Worm (Caenorhabditis elegans): ENCODE data around the gene Y43F8A.1.

Y43F8A.1 gene

ce11 chrV:19371777-19372176 is 1.5 kb downstream of the Y43F8A.1 start:
- TF ChIP-seq mxl-1 (tag; optimal IDR thresholded peaks at IDR 0.05) = no peak
- TF ChIP-seq hrde-1 (tag; optimal IDR thresholded peaks at IDR 0.05; ENCODE audit: borderline replicate concordance) = no peak
- TF ChIP-seq ztf-18 (tag; optimal IDR thresholded peaks at IDR 0.05) = peak; percentile 53
- no peak for TF ChIP-seq madf-10 (tag; optimal IDR thresholded peaks at IDR 0.05)
- no peak for TF ChIP-seq dpff-1 (tag; optimal IDR thresholded peaks at IDR 0.05)
- TF ChIP-seq ztf-25 (GFP tag; IDR thresholded peaks at IDR 0.05) = no peak
- TF ChIP-seq Y79H2A.3 (GFP tag; conservative IDR thresholded peaks at IDR 0.05) = no peak

DNA sequence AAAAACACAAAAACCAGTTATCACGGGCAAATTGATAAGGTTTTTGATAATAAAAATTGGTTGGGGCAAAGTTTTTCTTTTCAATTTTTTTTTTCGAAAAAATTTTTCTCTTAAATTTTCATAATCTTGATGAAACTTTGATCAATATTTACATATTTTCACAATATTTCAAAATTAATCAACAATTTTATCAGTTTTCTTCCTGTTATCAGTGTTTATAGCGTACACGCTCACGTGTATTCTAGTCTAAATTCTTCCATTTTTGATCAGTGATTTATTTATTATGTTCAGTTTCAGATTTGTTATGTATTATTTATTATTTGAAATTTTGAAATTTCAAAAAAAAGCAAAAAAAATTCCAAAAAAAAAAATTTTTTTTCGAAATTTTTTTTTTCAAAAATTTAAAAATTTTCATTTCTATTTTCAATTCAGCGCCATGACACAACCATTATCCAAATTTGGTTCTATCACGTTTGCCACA is 6.8 kb downstream of the Y43F8A.1 start, which contains the start of gene nceh-1:
Gene nceh-1 (plus strand): TSS at position 431 of the 481 bp plus-strand sequence.
- no peak for TF ChIP-seq let-526 (GFP tag; IDR thresholded peaks at IDR 0.05)
- no peak for TF ChIP-seq ztf-22 (GFP tag; optimal IDR thresholded peaks at IDR 0.05)
- TF ChIP-seq F52B5.7 (tag; optimal IDR thresholded peaks at IDR 0.05) = no peak
- no peak for TF ChIP-seq hmg-20 (GFP tag; IDR thresholded peaks at IDR 0.05)
- no peak for TF ChIP-seq lag-1 (GFP tag; IDR thresholded peaks at IDR 0.05)
- TF ChIP-seq tlf-1 (GFP tag; optimal IDR thresholded peaks at IDR 0.05) = no peak
- no peak for TF ChIP-seq sdz-38 (tag; optimal IDR thresholded peaks at IDR 0.05)
- TF ChIP-seq ets-4 (GFP tag; optimal IDR thresholded peaks at IDR 0.05) = no peak
- no peak for TF ChIP-seq die-1 (tag; optimal IDR thresholded peaks at IDR 0.05)
- TF ChIP-seq lin-54 (GFP tag; optimal IDR thresholded peaks at IDR 0.05) = no peak
- TF ChIP-seq bed-1 (GFP tag; IDR thresholded peaks at IDR 0.05) = no peak
- TF ChIP-seq snpc-4 (GFP tag; optimal IDR thresholded peaks at IDR 0.05) = no peak
- no peak for TF ChIP-seq snpc-4 (tag; optimal IDR thresholded peaks at IDR 0.05)

DNA sequence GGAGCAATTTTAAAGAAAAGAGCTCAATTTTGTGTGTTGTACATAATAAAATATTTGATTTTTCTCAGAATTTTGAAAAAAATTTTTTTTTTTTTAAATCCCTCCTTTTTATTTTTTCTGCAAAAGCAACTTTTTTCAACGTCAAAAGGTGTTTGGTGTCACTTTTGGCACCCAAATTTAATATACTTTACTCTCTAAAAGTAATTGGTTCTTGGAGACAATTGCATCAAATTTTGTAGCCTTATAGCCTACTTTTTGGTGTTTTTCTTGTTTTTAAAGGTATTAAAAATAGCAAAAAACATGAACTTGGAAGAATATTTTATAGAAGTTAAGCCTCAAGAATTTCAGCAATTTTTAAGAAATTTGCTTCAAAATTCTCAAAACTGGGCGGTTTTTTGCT is 10.7 kb downstream of the Y43F8A.1 start, which contains the start of gene srw-84:
Gene srw-84 (plus strand): TSS at position 301 of the 400 bp plus-strand sequence.
- TF ChIP-seq F23B12.7 (tag; optimal IDR thresholded peaks at IDR 0.05; ENCODE audit: insufficient read depth) = no peak
- TF ChIP-seq lin-26 (GFP tag; IDR thresholded peaks at IDR 0.05) = no peak
- TF ChIP-seq dpl-1 (GFP tag; optimal IDR thresholded peaks at IDR 0.05) = no peak
- no peak for TF ChIP-seq pha-4 (tag; optimal IDR thresholded peaks at IDR 0.05)
- no peak for TF ChIP-seq bed-2 (GFP tag; IDR thresholded peaks at IDR 0.05)

- TF ChIP-seq gei-17 (GFP tag; optimal IDR thresholded peaks at IDR 0.05) (no peak), bed-2 (GFP tag; IDR thresholded peaks at IDR 0.05) (no peak), mxl-1 (tag; optimal IDR thresholded peaks at IDR 0.05) (no peak), Y53F4B.3 (GFP tag; IDR thresholded peaks at IDR 0.05) (no peak), rec-8 (tag; optimal IDR thresholded peaks at IDR 0.05) (no peak), lin-26 (GFP tag; IDR thresholded peaks at IDR 0.05) (no peak), atf-7 (tag; optimal IDR thresholded peaks at IDR 0.05) (no peak), zim-3 (tag; optimal IDR thresholded peaks at IDR 0.05) (no peak), ceh-40 (GFP tag; IDR thresholded peaks at IDR 0.05) (no peak)
Measured at ce11 chrV:19390029-19390428, 19.7 kb downstream of the Y43F8A.1 start, which contains the start of gene slcr-46.2. slcr-46.2 (minus strand) TSS chrV:19390129.

DNA sequence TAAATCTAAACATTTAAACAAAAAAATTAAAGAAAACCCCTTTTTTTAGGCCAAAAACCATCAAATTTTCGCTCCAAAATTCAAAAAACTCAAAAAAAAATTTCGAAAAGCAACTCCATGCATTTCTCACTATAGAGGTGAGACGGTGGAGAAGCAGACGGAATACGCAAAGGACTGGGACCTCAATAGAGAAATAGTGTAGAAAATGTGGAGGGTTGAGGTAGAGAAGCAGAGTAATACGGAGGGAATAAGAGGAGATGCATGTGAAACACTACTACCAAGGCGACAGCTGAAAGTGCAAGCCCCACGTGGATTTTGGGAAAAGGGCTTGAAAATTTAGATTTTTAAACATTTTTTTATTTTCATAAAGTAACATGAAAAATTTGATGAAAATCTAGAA is 21.0 kb downstream of the Y43F8A.1 start:
- TF ChIP-seq F52B5.7 (tag; optimal IDR thresholded peaks at IDR 0.05) (no peak), hmg-1.2 (GFP tag; IDR thresholded peaks at IDR 0.05) (peak; percentile 76)
